Worm (Caenorhabditis elegans): Measurements from ENCODE around the gene ife-5.

- TF ChIP-seq pha-4 (tag; optimal IDR thresholded peaks at IDR 0.05) (no peak), ceh-83 (GFP tag; optimal IDR thresholded peaks at IDR 0.05) (no peak), unc-62 (GFP tag; optimal IDR thresholded peaks at IDR 0.05) (no peak), blmp-1 (tag; optimal IDR thresholded peaks at IDR 0.05) (no peak), snpc-4 (tag; optimal IDR thresholded peaks at IDR 0.05) (no peak), ztf-11 (tag; optimal IDR thresholded peaks at IDR 0.05) (no peak), nhr-12 (tag; optimal IDR thresholded peaks at IDR 0.05) (no peak), ces-1 (GFP tag; optimal IDR thresholded peaks at IDR 0.05) (no peak), elt-1 (tag; optimal IDR thresholded peaks at IDR 0.05; ENCODE audit: borderline replicate concordance, insufficient read depth) (no peak), lsy-2 (tag; optimal IDR thresholded peaks at IDR 0.05) (no peak), unc-39 (tag; optimal IDR thresholded peaks at IDR 0.05) (no peak), ceh-43 (GFP tag; optimal IDR thresholded peaks at IDR 0.05) (no peak)
These were observed 19.2 kb upstream of the ife-5 start for ce11 chrII:12261147-12261821.

Measured in whole organism, mixed stage, embryonic.